Fruit fly (Drosophila melanogaster) whole organism, adult: ENCODE data around the gene Pex5.

ENCODE experiments used
- CG11617 ChIP-seq: fragments of 200-800 bp; sonication (Bioruptor generic); optimal IDR thresholded peaks from 2 replicates; lab custom pipeline; 2017; ENCODE audit warnings: mild to moderate bottlenecking, missing biosample characterization, missing genetic modification reagents, missing genetic modification characterization
- CG12768 ChIP-seq: fragments of 200-800 bp; sonication (Bioruptor generic); optimal IDR thresholded peaks from 2 replicates; lab custom pipeline; 2017; ENCODE audit warnings: missing biosample characterization, missing genetic modification characterization, mild to moderate bottlenecking, moderate library complexity, missing genetic modification reagents
- CG14711 ChIP-seq: fragments of 200-800 bp; sonication (Bioruptor generic); optimal IDR thresholded peaks from 2 replicates; lab custom pipeline; 2018; ENCODE audit warnings: missing biosample characterization, mild to moderate bottlenecking, missing genetic modification characterization, moderate library complexity
- CG1620 ChIP-seq: fragments of 200-800 bp; sonication (Bioruptor generic); optimal IDR thresholded peaks from 2 replicates; lab custom pipeline; 2016; ENCODE audit warnings: missing biosample characterization, missing genetic modification characterization
- CG33017 ChIP-seq: fragments of 200-800 bp; sonication (Bioruptor generic); optimal IDR thresholded peaks from 2 replicates; lab custom pipeline; 2018; ENCODE audit warnings: missing biosample characterization, mild to moderate bottlenecking, missing genetic modification characterization, moderate library complexity
- CG5204 ChIP-seq: fragments of 200-800 bp; sonication (Bioruptor generic); optimal IDR thresholded peaks from 2 replicates; lab custom pipeline; 2016; ENCODE audit warnings: missing biosample characterization, missing genetic modification characterization
- CG7045 ChIP-seq: fragments of 200-800 bp; sonication (Bioruptor generic); optimal IDR thresholded peaks from 2 replicates; lab custom pipeline; 2017; ENCODE audit warnings: missing biosample characterization, mild to moderate bottlenecking, missing genetic modification characterization
- CG7101 ChIP-seq: fragments of 200-800 bp; sonication (Bioruptor generic); optimal IDR thresholded peaks from 2 replicates; lab custom pipeline; 2018; ENCODE audit warnings: missing biosample characterization, mild to moderate bottlenecking, missing genetic modification characterization, moderate library complexity
- Clk ChIP-seq: fragments of 200-800 bp; sonication (Bioruptor generic); optimal IDR thresholded peaks from 2 replicates; lab custom pipeline; 2017; ENCODE audit warnings: missing biosample characterization, missing genetic modification characterization
- Crg-1 ChIP-seq: fragments of 200-800 bp; sonication (Bioruptor generic); optimal IDR thresholded peaks from 2 replicates; lab custom pipeline; 2016; ENCODE audit warnings: missing biosample characterization, missing genetic modification characterization
- Hr96 ChIP-seq: fragments of 200-800 bp; sonication (Bioruptor generic); optimal IDR thresholded peaks from 2 replicates; lab custom pipeline; 2016; ENCODE audit warnings: missing biosample characterization, missing genetic modification characterization
- Mnt ChIP-seq: fragments of 200-800 bp; sonication (Bioruptor generic); optimal IDR thresholded peaks from 2 replicates; lab custom pipeline; 2016; ENCODE audit warnings: missing biosample characterization, mild to moderate bottlenecking, missing genetic modification characterization
- bab1 ChIP-seq: fragments of 200-800 bp; sonication (Bioruptor generic); optimal IDR thresholded peaks from 3 replicates; lab custom pipeline; 2019; ENCODE audit warnings: missing biosample characterization, mild to moderate bottlenecking, missing genetic modification characterization, moderate library complexity
- cic ChIP-seq: fragments of 200-800 bp; sonication (Bioruptor generic); optimal IDR thresholded peaks from 2 replicates; lab custom pipeline; 2017; ENCODE audit warnings: missing biosample characterization, mild to moderate bottlenecking, missing genetic modification characterization, moderate library complexity
- cnc ChIP-seq, 2 experiments: fragments of >200 bp; optimal IDR thresholded peaks; 2 replicates each; lab custom pipeline; 2017
- kay ChIP-seq: fragments of 200-800 bp; sonication (Bioruptor generic); peaks from one replicate; lab custom pipeline; 2016; ENCODE audit warnings: missing biosample characterization, missing genetic modification characterization, borderline replicate concordance
- ovo ChIP-seq: fragments of 200-800 bp; sonication (Bioruptor generic); optimal IDR thresholded peaks from 2 replicates; lab custom pipeline; 2016; ENCODE audit warnings: missing biosample characterization, missing genetic modification characterization
- pad ChIP-seq: fragments of 200-800 bp; sonication (Bioruptor generic); optimal IDR thresholded peaks from 3 replicates; lab custom pipeline; 2017; ENCODE audit warnings: missing biosample characterization, missing genetic modification characterization, mild to moderate bottlenecking, moderate library complexity, missing genetic modification reagents
- tj ChIP-seq: fragments of 200-800 bp; sonication (Bioruptor generic); optimal IDR thresholded peaks from 3 replicates; lab custom pipeline; 2017; ENCODE audit warnings: missing biosample characterization, mild to moderate bottlenecking, missing genetic modification characterization, moderate library complexity
- toe ChIP-seq: fragments of 200-800 bp; sonication (Bioruptor generic); optimal IDR thresholded peaks from 2 replicates; lab custom pipeline; 2016; ENCODE audit warnings: missing biosample characterization, missing genetic modification characterization

Gene Pex5

dm6 chrX:1847735-1848134, 21.1 kb downstream of the Pex5 start:
- TF ChIP-seq bab1 (GFP tag; lab: Kevin White, UChicago) (no peak), ovo (GFP tag; lab: Kevin White, UChicago) (no peak), CG12768 (GFP tag; lab: Kevin White, UChicago) (no peak)

- no peak for TF ChIP-seq pad (GFP tag; lab: Kevin White, UChicago)
- TF ChIP-seq CG7045 (GFP tag; lab: Kevin White, UChicago): no peak
- TF ChIP-seq kay (GFP tag; lab: Kevin White, UChicago): no peak
- no peak for TF ChIP-seq bab1 (GFP tag; lab: Kevin White, UChicago)
- no peak for TF ChIP-seq Hr96 (GFP tag; lab: Kevin White, UChicago)
These were observed 22.5 kb downstream of the Pex5 start for dm6 chrX:1846386-1846785.

DNA sequence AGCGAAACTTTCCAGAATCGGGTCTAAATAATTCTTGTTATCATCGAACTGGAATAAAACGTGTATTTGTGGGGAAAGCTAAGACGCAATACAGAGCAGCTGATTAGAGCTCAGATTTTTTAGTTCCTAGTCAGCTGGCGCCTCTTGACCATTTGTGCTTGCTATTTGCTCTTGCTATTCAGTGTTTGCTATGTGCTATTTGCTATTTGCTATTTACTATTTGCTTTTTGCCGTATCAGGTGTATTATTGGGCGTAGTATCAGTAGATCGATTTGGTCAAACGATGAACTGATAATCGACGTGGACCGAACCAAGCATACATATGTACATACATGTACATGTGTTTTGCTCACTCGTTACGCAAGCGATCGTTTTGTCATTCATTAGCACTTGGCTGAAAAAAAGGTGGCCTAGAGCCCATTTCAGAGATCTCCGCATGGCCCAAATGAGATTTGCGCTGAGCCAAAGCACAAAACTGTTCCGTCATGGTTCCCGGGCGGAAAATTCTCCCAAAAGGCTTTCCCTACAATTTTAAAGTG, 23.4 kb downstream of the Pex5 start:
- peak; percentile 49 for TF ChIP-seq CG11617 (GFP tag; lab: Kevin White, UChicago)
- TF ChIP-seq Mnt (GFP tag; lab: Kevin White, UChicago): peak; percentile 59
- TF ChIP-seq CG5204 (GFP tag; lab: Kevin White, UChicago): no peak
- no peak for TF ChIP-seq cnc (optimal IDR thresholded peaks at IDR 0.05; lab: Kevin White, UChicago)
- peak; percentile 71 for TF ChIP-seq kay (GFP tag; lab: Kevin White, UChicago)
- no peak for TF ChIP-seq toe (GFP tag; lab: Kevin White, UChicago)
- no peak for TF ChIP-seq Hr96 (GFP tag; lab: Kevin White, UChicago)
- TF ChIP-seq tj (GFP tag; lab: Kevin White, UChicago): peak; percentile 36
- TF ChIP-seq CG7045 (GFP tag; lab: Kevin White, UChicago): peak; percentile 34
- peak; percentile 78 for TF ChIP-seq cic
- peak; percentile 40 for TF ChIP-seq CG12768 (GFP tag; lab: Kevin White, UChicago)
- peak; percentile 35 for TF ChIP-seq CG14711 (tag; lab: Kevin White, UChicago)
- TF ChIP-seq CG1620 (GFP tag; lab: Kevin White, UChicago): peak; percentile 57
- TF ChIP-seq CG33017 (tag; lab: Kevin White, UChicago): no peak
- TF ChIP-seq Crg-1 (GFP tag; lab: Kevin White, UChicago): peak; percentile 78
- TF ChIP-seq pad (GFP tag; lab: Kevin White, UChicago): no peak
- peak; percentile 70 for TF ChIP-seq CG7101 (tag; lab: Kevin White, UChicago)
- TF ChIP-seq bab1 (GFP tag; lab: Kevin White, UChicago): no peak
- peak; percentile 80 for TF ChIP-seq ovo (GFP tag; lab: Kevin White, UChicago)
- no peak for TF ChIP-seq Clk (GFP tag; lab: Kevin White, UChicago)

- TF ChIP-seq CG5204 (GFP tag; lab: Kevin White, UChicago) (no peak), CG11617 (GFP tag; lab: Kevin White, UChicago) (peak; percentile 9), Mnt (GFP tag; lab: Kevin White, UChicago) (peak; percentile 82), cnc (optimal IDR thresholded peaks at IDR 0.05; lab: Kevin White, UChicago) (peak; percentile 8 to 14), tj (GFP tag; lab: Kevin White, UChicago) (peak; percentile 89), CG14711 (tag; lab: Kevin White, UChicago) (no peak), bab1 (GFP tag; lab: Kevin White, UChicago) (peak; percentile 47), CG33017 (tag; lab: Kevin White, UChicago) (no peak), kay (GFP tag; lab: Kevin White, UChicago) (peak; percentile 58), cic (peak; percentile 48), CG7045 (GFP tag; lab: Kevin White, UChicago) (no peak), pad (GFP tag; lab: Kevin White, UChicago) (no peak)
These were observed 26.0 kb downstream of the Pex5 start for dm6 chrX:1842875-1843274.

dm6 chrX:1840520-1840919, 28.3 kb downstream of the Pex5 start:
- TF ChIP-seq CG11617 (GFP tag; lab: Kevin White, UChicago) (no peak), CG12768 (GFP tag; lab: Kevin White, UChicago) (no peak)

DNA sequence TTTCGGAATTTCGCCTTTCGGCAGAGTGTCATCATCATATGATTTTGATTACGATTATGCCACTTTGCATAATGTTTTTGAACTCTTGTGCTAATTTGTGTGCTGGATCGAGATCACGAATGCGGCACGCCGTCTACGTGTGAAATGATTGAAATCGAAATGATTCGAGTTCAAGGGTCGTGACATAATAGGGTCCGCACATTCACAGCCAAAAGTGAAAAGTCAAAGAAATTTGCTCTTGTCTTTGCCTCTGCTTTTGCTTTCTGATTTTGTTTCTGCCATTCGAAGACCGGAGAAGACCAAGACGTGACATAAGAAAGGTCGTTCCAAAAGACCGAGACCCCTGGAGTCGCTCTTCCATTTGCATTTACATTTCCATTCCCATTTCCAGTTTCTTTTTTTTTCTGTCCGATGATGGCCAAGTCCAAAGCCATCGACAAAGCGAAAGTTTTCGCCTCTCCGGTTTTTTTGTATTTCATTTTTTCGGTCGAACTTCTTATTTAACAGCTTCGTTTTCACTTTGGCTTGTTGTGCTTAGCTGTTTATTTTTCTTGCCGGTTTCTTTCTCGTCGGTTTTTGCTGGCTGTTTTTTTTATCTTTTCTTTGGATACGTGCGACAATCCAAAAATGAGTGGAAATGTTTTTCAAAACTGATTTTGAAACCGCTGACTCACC, 34.0 kb downstream of the Pex5 start:
- TF ChIP-seq tj (GFP tag; lab: Kevin White, UChicago) (peak; percentile 71), CG1620 (GFP tag; lab: Kevin White, UChicago) (no peak)

dm6 chrX:1832699-1833098, 36.2 kb downstream of the Pex5 start:
- TF ChIP-seq pad (GFP tag; lab: Kevin White, UChicago) (no peak), bab1 (GFP tag; lab: Kevin White, UChicago) (no peak), CG12768 (GFP tag; lab: Kevin White, UChicago) (peak; percentile 9), tj (GFP tag; lab: Kevin White, UChicago) (no peak)
